Fruit fly (Drosophila melanogaster) whole organism, wandering third instar larva: Measurements from ENCODE around the gene mor.

Source experiments
- Abd-B ChIP-seq: fragments of >200 bp; optimal IDR thresholded peaks from 2 replicates; lab custom pipeline; 2017; ENCODE audit warnings: missing biosample characterization, missing genetic modification characterization
- CG32264 ChIP-seq: fragments of 200-800 bp; sonication (Bioruptor generic); optimal IDR thresholded peaks from 2 replicates; lab custom pipeline; 2016; ENCODE audit warnings: missing biosample characterization, missing genetic modification characterization
- CG9705 ChIP-seq: fragments of 200-800 bp; sonication (Bioruptor generic); optimal IDR thresholded peaks from 2 replicates; lab custom pipeline; 2018; ENCODE audit warnings: missing biosample characterization, mild to moderate bottlenecking, missing genetic modification characterization
- CrebA ChIP-seq: fragments of 200-800 bp; sonication (Bioruptor generic); optimal IDR thresholded peaks from 2 replicates; lab custom pipeline; 2016; ENCODE audit warnings: missing biosample characterization, mild to moderate bottlenecking, missing genetic modification characterization, borderline replicate concordance
- Dfd ChIP-seq: fragments of >200 bp; optimal IDR thresholded peaks from 2 replicates; lab custom pipeline; 2017; ENCODE audit warnings: missing biosample characterization, missing genetic modification characterization
- Dif ChIP-seq: fragments of 200-275, 200-300 bp; sonication (Bioruptor generic); optimal IDR thresholded peaks from 2 replicates; lab custom pipeline; 2018; ENCODE audit warnings: missing biosample characterization, missing genetic modification characterization; ENCODE audit not compliant: partially characterized antibody
- GATAd ChIP-seq: sonication (Bioruptor generic); optimal IDR thresholded peaks from 2 replicates; lab custom pipeline; 2016; ENCODE audit warnings: missing biosample characterization, missing genetic modification characterization
- HLH106 ChIP-seq: fragments of 200-800 bp; optimal IDR thresholded peaks from 3 replicates; lab custom pipeline; 2019; ENCODE audit warnings: missing biosample characterization, mild to moderate bottlenecking, missing genetic modification characterization, moderate library complexity
- Hnf4 ChIP-seq: fragments of 200-800 bp; sonication (Bioruptor generic); optimal IDR thresholded peaks from 2 replicates; lab custom pipeline; 2016; ENCODE audit warnings: missing biosample characterization, mild to moderate bottlenecking, missing genetic modification characterization
- Hr78 ChIP-seq: fragments of >200 bp; optimal IDR thresholded peaks from 2 replicates; lab custom pipeline; 2017; ENCODE audit warnings: missing biosample characterization, missing genetic modification characterization
- Hr83 ChIP-seq: fragments of 200-300 bp; sonication (Bioruptor generic); optimal IDR thresholded peaks from 2 replicates; lab custom pipeline; 2016; ENCODE audit warnings: missing biosample characterization, mild to moderate bottlenecking, missing genetic modification characterization, moderate library complexity; ENCODE audit not compliant: poor library complexity, severe bottlenecking
- Jra ChIP-seq: sonication (Bioruptor generic); optimal IDR thresholded peaks from 2 replicates; lab custom pipeline; 2016; ENCODE audit warnings: missing biosample characterization, missing genetic modification characterization
- Mio ChIP-seq: sonication (Bioruptor generic); optimal IDR thresholded peaks from 2 replicates; lab custom pipeline; 2016; ENCODE audit warnings: missing biosample characterization, missing genetic modification characterization
- Myc ChIP-seq: fragments of >200 bp; optimal IDR thresholded peaks from 2 replicates; lab custom pipeline; 2017
- N ChIP-seq: fragments of >200 bp; optimal IDR thresholded peaks from 2 replicates; lab custom pipeline; 2018; ENCODE audit warnings: missing biosample characterization, missing external identifiers, missing genetic modification characterization
- OdsH ChIP-seq: fragments of 200-800 bp; sonication (Bioruptor generic); optimal IDR thresholded peaks from 2 replicates; lab custom pipeline; 2016; ENCODE audit warnings: missing biosample characterization, mild to moderate bottlenecking, missing genetic modification characterization
- Rel ChIP-seq, 2 experiments: fragments of 200-800 bp; sonication (Bioruptor generic) in 1 of 2; optimal IDR thresholded peaks; 2 replicates in 1 of 2; 3 replicates in 1 of 2; lab custom pipeline; 2016 to 2019; ENCODE audit warnings: mild to moderate bottlenecking in 2 of 2, missing biosample characterization in 2 of 2, missing genetic modification characterization in 2 of 2, moderate library complexity in 1 of 2
- Sp1 ChIP-seq: fragments of 200-800 bp; sonication (Bioruptor generic); optimal IDR thresholded peaks from 3 replicates; lab custom pipeline; 2019; ENCODE audit warnings: missing biosample characterization, mild to moderate bottlenecking, missing genetic modification characterization, moderate library complexity
- Vsx2 ChIP-seq: fragments of 200-300, 225-300 bp; sonication (Bioruptor generic); optimal IDR thresholded peaks from 2 replicates; lab custom pipeline; 2018; ENCODE audit warnings: missing biosample characterization, missing genetic modification characterization; ENCODE audit not compliant: partially characterized antibody
- br ChIP-seq: fragments of 200-800 bp; sonication (Bioruptor generic); optimal IDR thresholded peaks from 2 replicates; lab custom pipeline; 2016; ENCODE audit warnings: missing biosample characterization, missing genetic modification characterization
- brk ChIP-seq: fragments of 200-800 bp; sonication (Bioruptor generic); optimal IDR thresholded peaks from 2 replicates; lab custom pipeline; 2016; ENCODE audit warnings: missing biosample characterization, mild to moderate bottlenecking, missing genetic modification characterization
- dl ChIP-seq, 2 experiments: fragments of 175-275, 200-275 bp in 1 of 2; fragments of 200-275 bp in 1 of 2; sonication (Bioruptor generic); optimal IDR thresholded peaks; lab custom pipeline; 2018; ENCODE audit warnings: mild to moderate bottlenecking in 2 of 2, missing biosample characterization in 2 of 2, missing genetic modification characterization in 2 of 2, moderate library complexity in 2 of 2; ENCODE audit not compliant: partially characterized antibody in 2 of 2, insufficient read depth in 1 of 2
- dmrt93B ChIP-seq: fragments of 200-800 bp; sonication (Bioruptor generic); optimal IDR thresholded peaks from 2 replicates; lab custom pipeline; 2018; ENCODE audit warnings: missing biosample characterization, mild to moderate bottlenecking, missing genetic modification characterization
- dsf ChIP-seq: sonication (Bioruptor generic); optimal IDR thresholded peaks from 2 replicates; lab custom pipeline; 2016; ENCODE audit warnings: missing biosample characterization, missing genetic modification characterization, borderline replicate concordance
- ey ChIP-seq: fragments of 200-800 bp; sonication (Bioruptor generic); optimal IDR thresholded peaks from 2 replicates; lab custom pipeline; 2016; ENCODE audit warnings: missing biosample characterization, missing genetic modification characterization
- foxo ChIP-seq, 2 experiments: fragments of 200-800 bp; sonication (Bioruptor generic); optimal IDR thresholded peaks; 2 replicates in 1 of 2; 3 replicates in 1 of 2; lab custom pipeline; 2016 to 2017; ENCODE audit warnings: missing biosample characterization in 2 of 2, missing genetic modification characterization in 2 of 2
- fru ChIP-seq: fragments of 200-800 bp; sonication (Bioruptor generic); optimal IDR thresholded peaks from 3 replicates; lab custom pipeline; 2016; ENCODE audit warnings: missing biosample characterization, mild to moderate bottlenecking, missing genetic modification characterization
- h ChIP-seq: fragments of 200-800 bp; sonication (Bioruptor generic); optimal IDR thresholded peaks from 3 replicates; lab custom pipeline; 2016; ENCODE audit warnings: missing biosample characterization, mild to moderate bottlenecking, missing genetic modification characterization
- jim ChIP-seq: fragments of 175-275, 200-325 bp; sonication (Bioruptor generic); optimal IDR thresholded peaks from 2 replicates; lab custom pipeline; 2016; ENCODE audit warnings: missing biosample characterization, mild to moderate bottlenecking, missing genetic modification characterization
- lola ChIP-seq: fragments of >200 bp; optimal IDR thresholded peaks from 2 replicates; lab custom pipeline; 2017; ENCODE audit warnings: missing biosample characterization, missing genetic modification characterization
- pan ChIP-seq: fragments of >200 bp; optimal IDR thresholded peaks from 2 replicates; lab custom pipeline; 2017
- psq ChIP-seq: fragments of 200-800 bp; sonication (Bioruptor generic); optimal IDR thresholded peaks from 3 replicates; lab custom pipeline; 2017; ENCODE audit warnings: missing biosample characterization, mild to moderate bottlenecking, missing genetic modification characterization, moderate library complexity
- rgr ChIP-seq: fragments of 200-800 bp; sonication (Bioruptor generic); optimal IDR thresholded peaks from 3 replicates; lab custom pipeline; 2016; ENCODE audit warnings: missing biosample characterization, mild to moderate bottlenecking, missing genetic modification characterization
- sage ChIP-seq: fragments of 200-800 bp; sonication (Bioruptor generic); optimal IDR thresholded peaks from 2 replicates; lab custom pipeline; 2016; ENCODE audit warnings: missing biosample characterization, mild to moderate bottlenecking, missing genetic modification characterization
- sv ChIP-seq: fragments of 200-800 bp; sonication (Bioruptor generic); optimal IDR thresholded peaks from 3 replicates; lab custom pipeline; 2016; ENCODE audit warnings: missing biosample characterization, missing genetic modification characterization
- tai ChIP-seq: sonication (Bioruptor generic); optimal IDR thresholded peaks from 2 replicates; lab custom pipeline; 2016; ENCODE audit warnings: missing biosample characterization, missing genetic modification characterization
- usp ChIP-seq: fragments of >200 bp; optimal IDR thresholded peaks from 2 replicates; lab custom pipeline; 2017; ENCODE audit warnings: missing biosample characterization, missing genetic modification characterization
- woc ChIP-seq: sonication (Bioruptor generic); optimal IDR thresholded peaks from 2 replicates; lab custom pipeline; 2016; ENCODE audit warnings: missing biosample characterization, mild to moderate bottlenecking, missing genetic modification characterization

Gene mor

DNA sequence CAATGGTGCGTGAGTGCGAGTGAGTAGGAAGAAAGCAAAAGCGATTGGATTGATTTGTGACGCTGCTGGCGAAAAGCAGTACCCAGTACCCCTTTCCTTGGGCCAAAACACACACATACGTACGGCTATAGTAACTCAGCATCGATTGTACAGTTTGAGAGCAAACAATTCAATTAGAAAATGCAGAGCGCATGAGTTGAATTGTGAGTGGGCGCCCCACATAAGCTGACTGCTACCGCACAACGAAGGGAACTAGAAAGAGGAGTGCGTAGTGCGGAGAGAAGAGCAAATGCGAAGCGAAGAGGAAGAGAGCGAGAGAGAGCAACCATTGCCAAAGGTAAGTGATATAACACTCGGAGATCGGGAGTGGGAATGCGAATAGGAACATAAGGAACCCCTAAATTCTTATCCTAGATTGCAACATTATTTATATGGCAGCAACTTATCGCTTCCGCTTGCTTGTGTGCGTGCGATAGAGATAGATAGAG lies 819 bp upstream of the mor start:
- no peak for TF ChIP-seq Hr83 (GFP tag; lab: Kevin White, UChicago)
- no peak for TF ChIP-seq Jra (GFP tag; lab: Kevin White, UChicago)
- no peak for TF ChIP-seq HLH106
- no peak for TF ChIP-seq lola (GFP tag; lab: Kevin White, UChicago)
- peak; percentile 99 for TF ChIP-seq psq
- TF ChIP-seq Mio (GFP tag; lab: Kevin White, UChicago), result no peak
- TF ChIP-seq Rel (GFP tag; optimal IDR thresholded peaks at IDR 0.05; lab: Kevin White, UChicago), result no peak
- TF ChIP-seq Rel (tag; optimal IDR thresholded peaks at IDR 0.05; lab: Kevin White, UChicago), result no peak
- peak; percentile 92 for TF ChIP-seq Vsx2 (GFP tag; lab: Kevin White, UChicago)
- TF ChIP-seq Dif (GFP tag; lab: Kevin White, UChicago), result peak; percentile 98
- TF ChIP-seq CG9705 (GFP tag; lab: Kevin White, UChicago), result no peak
- TF ChIP-seq dl (GFP tag; optimal IDR thresholded peaks at IDR 0.05; lab: Kevin White, UChicago; ENCODE audit: insufficient read depth in 1 of 2, partially characterized antibody in 2 of 2), result peak; percentile 85 to 95
- TF ChIP-seq Sp1 (GFP tag; lab: Kevin White, UChicago), result peak; percentile 29

DNA sequence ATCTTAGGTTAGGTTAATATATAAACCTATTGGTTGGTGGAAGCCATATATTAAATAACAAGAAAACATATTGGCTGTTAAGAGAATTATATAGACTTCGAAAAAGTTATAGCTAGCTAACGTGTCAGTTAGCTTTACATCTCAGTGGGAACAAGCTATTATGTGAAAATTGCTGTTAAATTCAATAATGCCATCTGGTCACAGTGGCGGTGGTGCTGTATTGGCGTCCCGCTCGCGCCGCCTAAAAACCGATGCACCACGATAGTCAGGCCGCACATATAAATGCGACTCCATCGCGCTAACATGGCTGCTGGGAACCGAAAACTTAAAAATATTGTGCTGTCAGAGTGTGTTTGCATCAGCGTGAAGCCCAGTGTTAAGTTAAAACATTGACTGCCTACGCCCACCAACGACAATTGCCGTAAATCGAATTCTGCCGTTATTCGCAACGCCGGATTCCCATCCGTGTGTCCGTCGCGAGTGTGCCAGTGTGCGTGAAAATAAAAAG lies 320 bp upstream of the mor start, which contains the start of gene Hel89B:
Gene Hel89B, plus strand, starts transcription at position 320 of the 508 bp plus-strand sequence.
- TF ChIP-seq h (GFP tag; lab: Kevin White, UChicago) (peak; percentile 7), CG9705 (GFP tag; lab: Kevin White, UChicago) (peak; percentile 44), dl (GFP tag; optimal IDR thresholded peaks at IDR 0.05; lab: Kevin White, UChicago; ENCODE audit: insufficient read depth in 1 of 2, partially characterized antibody in 2 of 2) (peak in 1 of 2 experiments; percentile 28), Dfd (GFP tag; lab: Kevin White, UChicago) (no peak), N (GFP tag; lab: Kevin White, UChicago) (peak; percentile 99), Hnf4 (GFP tag; lab: Kevin White, UChicago) (peak; percentile 66), HLH106 (peak; percentile 59), Hr78 (GFP tag; lab: Kevin White, UChicago) (peak; percentile 83), tai (no peak), Dif (GFP tag; lab: Kevin White, UChicago) (peak; percentile 57), lola (GFP tag; lab: Kevin White, UChicago) (peak; percentile 74), Hr83 (GFP tag; lab: Kevin White, UChicago) (peak; percentile 31), Sp1 (GFP tag; lab: Kevin White, UChicago) (no peak), CrebA (no peak), dmrt93B (GFP tag; lab: Kevin White, UChicago) (no peak), brk (GFP tag; lab: Kevin White, UChicago) (no peak), Myc (lab: Kevin White, UChicago) (peak; percentile 30), psq (no peak), sv (GFP tag; lab: Kevin White, UChicago) (peak; percentile 31), jim (GFP tag; lab: Kevin White, UChicago) (no peak), Mio (GFP tag; lab: Kevin White, UChicago) (no peak), ey (peak; percentile 28), Rel (GFP tag; optimal IDR thresholded peaks at IDR 0.05; lab: Kevin White, UChicago) (no peak), Rel (tag; optimal IDR thresholded peaks at IDR 0.05; lab: Kevin White, UChicago) (peak; percentile 3), br (GFP tag; lab: Kevin White, UChicago) (peak; percentile 27), OdsH (GFP tag; lab: Kevin White, UChicago) (no peak), pan (lab: Kevin White, UChicago) (no peak), Abd-B (GFP tag; lab: Kevin White, UChicago) (peak; percentile 31), Vsx2 (GFP tag; lab: Kevin White, UChicago) (no peak), rgr (GFP tag; lab: Kevin White, UChicago) (peak; percentile 25), Jra (GFP tag; lab: Kevin White, UChicago) (peak; percentile 48), woc (GFP tag; lab: Kevin White, UChicago) (peak; percentile 67), CG32264 (GFP tag; lab: Kevin White, UChicago) (no peak), GATAd (no peak), usp (GFP tag; lab: Kevin White, UChicago) (no peak), sage (GFP tag; lab: Kevin White, UChicago) (no peak), fru (GFP tag; lab: Kevin White, UChicago) (peak; percentile 46), dsf (peak; percentile 4), foxo (GFP tag; optimal IDR thresholded peaks at IDR 0.05; lab: Kevin White, UChicago) (peak; percentile 25 to 29)
